Fruit fly (Drosophila melanogaster) whole organism, wandering third instar larva: Measurements from ENCODE around the gene Taf2.

Source experiments
- Abd-B ChIP-seq: fragments of >200 bp; optimal IDR thresholded peaks from 2 replicates; lab custom pipeline; 2017; ENCODE audit warnings: missing biosample characterization, missing genetic modification characterization
- CG32264 ChIP-seq: fragments of 200-800 bp; sonication (Bioruptor generic); optimal IDR thresholded peaks from 2 replicates; lab custom pipeline; 2016; ENCODE audit warnings: missing biosample characterization, missing genetic modification characterization
- Dfd ChIP-seq: fragments of >200 bp; optimal IDR thresholded peaks from 2 replicates; lab custom pipeline; 2017; ENCODE audit warnings: missing biosample characterization, missing genetic modification characterization
- Dif ChIP-seq: fragments of 200-275, 200-300 bp; sonication (Bioruptor generic); optimal IDR thresholded peaks from 2 replicates; lab custom pipeline; 2018; ENCODE audit warnings: missing biosample characterization, missing genetic modification characterization; ENCODE audit not compliant: partially characterized antibody
- OdsH ChIP-seq: fragments of 200-800 bp; sonication (Bioruptor generic); optimal IDR thresholded peaks from 2 replicates; lab custom pipeline; 2016; ENCODE audit warnings: missing biosample characterization, mild to moderate bottlenecking, missing genetic modification characterization
- foxo ChIP-seq, 2 experiments: fragments of 200-800 bp; sonication (Bioruptor generic); optimal IDR thresholded peaks; 2 replicates in 1 of 2; 3 replicates in 1 of 2; lab custom pipeline; 2016 to 2017; ENCODE audit warnings: missing biosample characterization in 2 of 2, missing genetic modification characterization in 2 of 2
- pan ChIP-seq: fragments of >200 bp; optimal IDR thresholded peaks from 2 replicates; lab custom pipeline; 2017
- psq ChIP-seq: fragments of 200-800 bp; sonication (Bioruptor generic); optimal IDR thresholded peaks from 3 replicates; lab custom pipeline; 2017; ENCODE audit warnings: missing biosample characterization, mild to moderate bottlenecking, missing genetic modification characterization, moderate library complexity
- tai ChIP-seq: sonication (Bioruptor generic); optimal IDR thresholded peaks from 2 replicates; lab custom pipeline; 2016; ENCODE audit warnings: missing biosample characterization, missing genetic modification characterization
- usp ChIP-seq: fragments of >200 bp; optimal IDR thresholded peaks from 2 replicates; lab custom pipeline; 2017; ENCODE audit warnings: missing biosample characterization, missing genetic modification characterization

DNA sequence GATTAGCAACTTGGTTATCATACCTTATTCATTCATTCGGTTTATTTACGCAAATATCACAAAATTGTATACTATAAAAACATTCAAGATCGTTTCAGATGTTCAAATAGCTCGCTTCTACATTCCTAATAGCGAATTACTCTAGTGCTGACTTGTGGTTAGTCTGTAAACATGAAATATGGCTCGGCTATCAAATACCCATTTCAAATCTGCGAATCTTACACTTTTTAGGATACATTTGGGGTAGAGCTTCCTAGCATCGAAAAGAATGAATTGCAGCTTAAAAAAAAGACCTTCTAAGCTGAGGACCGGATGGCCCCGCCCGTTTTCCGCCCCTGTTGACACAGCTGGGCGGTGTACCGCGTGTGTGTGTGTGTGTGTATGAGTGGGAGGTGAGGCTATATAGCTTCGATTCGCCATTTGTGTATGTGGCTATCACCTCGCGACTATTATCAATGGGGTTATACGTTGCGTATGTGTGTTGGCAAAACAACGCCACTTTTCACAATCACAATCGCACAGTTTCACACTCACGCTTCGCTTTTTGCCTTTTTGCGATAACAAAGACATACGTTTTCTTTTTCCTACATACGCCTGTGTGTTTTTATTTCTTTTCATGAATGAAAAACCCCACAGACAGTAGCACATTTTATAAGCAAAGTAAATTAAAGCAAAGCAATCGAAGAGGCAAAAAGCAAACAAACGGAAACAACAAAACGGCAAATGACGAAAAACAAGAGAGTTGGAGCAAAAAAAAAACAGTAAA lies 41.7 kb downstream of the Taf2 start:
- TF ChIP-seq usp (GFP tag; lab: Kevin White, UChicago) (no peak), CG32264 (GFP tag; lab: Kevin White, UChicago) (no peak), pan (lab: Kevin White, UChicago) (no peak), tai (GFP tag; lab: Kevin White, UChicago) (no peak), Abd-B (GFP tag; lab: Kevin White, UChicago) (no peak), Dif (GFP tag; lab: Kevin White, UChicago) (no peak), OdsH (GFP tag; lab: Kevin White, UChicago) (no peak), psq (GFP tag; lab: Kevin White, UChicago) (no peak), Dfd (GFP tag; lab: Kevin White, UChicago) (no peak), foxo (GFP tag; optimal IDR thresholded peaks at IDR 0.05; lab: Kevin White, UChicago) (no peak)
